Worm (Caenorhabditis elegans) whole organism, L3 larva: ENCODE data around the gene Y82E9BR.9.

Source experiments
- R02D3.7 ChIP-seq: fragments of 150-350 bp; optimal IDR thresholded peaks from 2 replicates; lab custom pipeline; 2014; ENCODE audit warnings: missing biosample characterization, missing genetic modification characterization
- ZK546.5 ChIP-seq: sonication (generic microtip); optimal IDR thresholded peaks from 2 replicates; lab custom pipeline; 2017; ENCODE audit warnings: missing biosample characterization, missing genetic modification characterization
- ama-1 ChIP-seq: fragments of 150-350 bp; optimal IDR thresholded peaks from 2 replicates; lab custom pipeline; 2018
- daf-12 ChIP-seq: fragments of 150-350 bp; optimal IDR thresholded peaks from 2 replicates; lab custom pipeline; 2014; ENCODE audit warnings: missing biosample characterization, missing genetic modification reagents, missing genetic modification characterization
- egl-27 ChIP-seq: sonication (generic microtip); optimal IDR thresholded peaks from 4 replicates; lab custom pipeline; 2017; ENCODE audit warnings: missing biosample characterization, missing genetic modification reagents, missing genetic modification characterization
- egl-5 ChIP-seq: fragments of 150-350 bp; optimal IDR thresholded peaks from 2 replicates; lab custom pipeline; 2017; ENCODE audit warnings: missing biosample characterization, missing genetic modification reagents, missing genetic modification characterization, inconsistent platforms
- elt-1 ChIP-seq: fragments of 150-350 bp; optimal IDR thresholded peaks from 2 replicates; lab custom pipeline; 2014; ENCODE audit warnings: missing biosample characterization, missing genetic modification characterization
- elt-2 ChIP-seq: sonication (generic microtip); optimal IDR thresholded peaks from 2 replicates; lab custom pipeline; 2016; ENCODE audit warnings: missing genetic modification reagents, mild to moderate bottlenecking, missing genetic modification characterization, missing compliant biosample characterization
- elt-3 ChIP-seq, 3 experiments: fragments of 150-350 bp in 1 of 3; sonication (generic microtip) in 2 of 3; optimal IDR thresholded peaks; 2 replicates in 2 of 3; 4 replicates in 1 of 3; lab custom pipeline; 2014 to 2017; ENCODE audit warnings: missing biosample characterization in 3 of 3, missing genetic modification characterization in 3 of 3
- fkh-10 ChIP-seq: sonication (generic microtip); optimal IDR thresholded peaks from 2 replicates; lab custom pipeline; 2017; ENCODE audit warnings: missing biosample characterization, missing genetic modification reagents, missing genetic modification characterization
- fos-1 ChIP-seq: fragments of 150-350 bp; optimal IDR thresholded peaks from 2 replicates; lab custom pipeline; 2014; ENCODE audit warnings: missing biosample characterization, missing genetic modification characterization
- hmg-11 ChIP-seq: sonication (generic microtip); optimal IDR thresholded peaks from 2 replicates; lab custom pipeline; 2016; ENCODE audit warnings: missing genetic modification characterization, missing compliant biosample characterization
- jun-1 ChIP-seq: fragments of 150-350 bp; optimal IDR thresholded peaks from 2 replicates; lab custom pipeline; 2014; ENCODE audit warnings: missing biosample characterization, missing genetic modification reagents, missing genetic modification characterization
- lin-15B ChIP-seq: fragments of 150-350 bp; optimal IDR thresholded peaks from 2 replicates; lab custom pipeline; 2014; ENCODE audit warnings: missing biosample characterization, missing genetic modification characterization
- lin-39 ChIP-seq: fragments of 150-350 bp; optimal IDR thresholded peaks from 2 replicates; lab custom pipeline; 2018; ENCODE audit warnings: missing biosample characterization, missing genetic modification reagents, missing genetic modification characterization
- lsy-12 ChIP-seq: sonication (generic microtip); optimal IDR thresholded peaks from 2 replicates; lab custom pipeline; 2016; ENCODE audit warnings: mild to moderate bottlenecking, missing genetic modification characterization, missing compliant biosample characterization
- mdl-1 ChIP-seq: fragments of 150-350 bp; optimal IDR thresholded peaks from 2 replicates; lab custom pipeline; 2014; ENCODE audit warnings: missing biosample characterization, missing genetic modification characterization
- nfya-1 ChIP-seq: sonication (generic microtip); optimal IDR thresholded peaks from 2 replicates; lab custom pipeline; 2017; ENCODE audit warnings: missing genetic modification characterization, mild to moderate bottlenecking, missing compliant biosample characterization, antibody characterized with exemption, moderate library complexity; ENCODE audit not compliant: insufficient read depth
- nhr-11 ChIP-seq: fragments of 150-350 bp; optimal IDR thresholded peaks from 2 replicates; lab custom pipeline; 2014; ENCODE audit warnings: missing biosample characterization, missing genetic modification characterization
- nhr-12 ChIP-seq: fragments of 150-350 bp; optimal IDR thresholded peaks from 2 replicates; lab custom pipeline; 2014; ENCODE audit warnings: missing biosample characterization, missing genetic modification characterization
- nhr-23 ChIP-seq: fragments of 150-350 bp; optimal IDR thresholded peaks from 2 replicates; lab custom pipeline; 2014; ENCODE audit warnings: missing biosample characterization, missing genetic modification reagents, missing genetic modification characterization
- nhr-237 ChIP-seq: fragments of 150-350 bp; optimal IDR thresholded peaks from 2 replicates; lab custom pipeline; 2014; ENCODE audit warnings: missing biosample characterization, missing genetic modification characterization
- nhr-25 ChIP-seq: sonication (generic microtip); optimal IDR thresholded peaks from 2 replicates; lab custom pipeline; 2017; ENCODE audit warnings: missing biosample characterization, missing genetic modification characterization
- nhr-28 ChIP-seq: fragments of 150-350 bp; optimal IDR thresholded peaks from 2 replicates; lab custom pipeline; 2014; ENCODE audit warnings: missing biosample characterization, missing genetic modification characterization
- nhr-67 ChIP-seq: fragments of 150-350 bp; optimal IDR thresholded peaks from 2 replicates; lab custom pipeline; 2014; ENCODE audit warnings: missing biosample characterization, missing genetic modification characterization
- nhr-76 ChIP-seq: fragments of 150-350 bp; sonication (generic microtip); optimal IDR thresholded peaks from 5 replicates; lab custom pipeline; 2014; ENCODE audit warnings: missing biosample characterization, missing genetic modification characterization
- nhr-77 ChIP-seq: fragments of 150-350 bp; optimal IDR thresholded peaks from 2 replicates; lab custom pipeline; 2014; ENCODE audit warnings: missing biosample characterization, missing genetic modification characterization
- pha-4 ChIP-seq: fragments of 150-350 bp; optimal IDR thresholded peaks from 2 replicates; lab custom pipeline; 2014; ENCODE audit warnings: missing biosample characterization, missing genetic modification reagents, missing genetic modification characterization
- pqm-1 ChIP-seq: fragments of 150-350 bp; optimal IDR thresholded peaks from 2 replicates; lab custom pipeline; 2017; ENCODE audit warnings: missing biosample characterization, missing genetic modification characterization, inconsistent platforms
- skn-1 ChIP-seq: fragments of 150-350 bp; optimal IDR thresholded peaks from 2 replicates; lab custom pipeline; 2014; ENCODE audit warnings: missing biosample characterization, missing genetic modification characterization
- snpc-4 ChIP-seq: fragments of 150-350 bp; optimal IDR thresholded peaks from 2 replicates; lab custom pipeline; 2014; ENCODE audit warnings: missing biosample characterization, missing genetic modification characterization
- unc-39 ChIP-seq: sonication (generic microtip); optimal IDR thresholded peaks from 4 replicates; lab custom pipeline; 2017; ENCODE audit warnings: missing biosample characterization, missing genetic modification characterization
- zag-1 ChIP-seq: fragments of 150-350 bp; optimal IDR thresholded peaks from 2 replicates; lab custom pipeline; 2014; ENCODE audit warnings: missing biosample characterization, missing genetic modification characterization
- ztf-4 ChIP-seq: fragments of 150-350 bp; optimal IDR thresholded peaks from 2 replicates; lab custom pipeline; 2014; ENCODE audit warnings: missing biosample characterization, missing genetic modification characterization

Y82E9BR.9 gene

ce11 chrIII:1399670-1400069, 40.1 kb upstream of the Y82E9BR.9 start, which contains the start of gene pals-16:
pals-16 (plus strand) TSS chrIII:1399970.
- no peak for TF ChIP-seq nhr-23 (tag; lab: Kevin White, UChicago)
- no peak for TF ChIP-seq lin-15B (tag; lab: Kevin White, UChicago)
- no peak for TF ChIP-seq egl-27 (tag; lab: Kevin White, UChicago)
- no peak for TF ChIP-seq skn-1 (tag; lab: Kevin White, UChicago)
- no peak for TF ChIP-seq R02D3.7 (tag; lab: Kevin White, UChicago)
- no peak for TF ChIP-seq jun-1 (tag; lab: Kevin White, UChicago)
- TF ChIP-seq elt-2 (tag; lab: Kevin White, UChicago): no peak
- TF ChIP-seq daf-12 (tag; lab: Kevin White, UChicago): no peak
- no peak for TF ChIP-seq nhr-77 (tag; lab: Kevin White, UChicago)
- no peak for TF ChIP-seq nhr-28 (tag; lab: Kevin White, UChicago)
- TF ChIP-seq ZK546.5 (tag; lab: Kevin White, UChicago): no peak

- TF ChIP-seq fkh-10 (GFP tag; lab: Kevin White, UChicago) (no peak), elt-1 (no peak), lsy-12 (tag; lab: Kevin White, UChicago) (no peak), pha-4 (peak; percentile 8), pqm-1 (tag; lab: Kevin White, UChicago) (peak; percentile 84), lin-39 (tag; lab: Kevin White, UChicago) (no peak), elt-2 (tag; lab: Kevin White, UChicago) (peak; percentile 83), snpc-4 (tag; lab: Kevin White, UChicago) (no peak), nfya-1 (tag; lab: Kevin White, UChicago) (no peak)
Observed at ce11 chrIII:1398183-1398582, 38.6 kb upstream of the Y82E9BR.9 start.

- TF ChIP-seq nhr-76 (tag; lab: Kevin White, UChicago) (no peak), pha-4 (peak; percentile 17), elt-2 (tag; lab: Kevin White, UChicago) (peak; percentile 68), pqm-1 (tag; lab: Kevin White, UChicago) (peak; percentile 30)
Observed at ce11 chrIII:1395355-1395754, 35.8 kb upstream of the Y82E9BR.9 start.

ce11 chrIII:1392763-1393162, 33.2 kb upstream of the Y82E9BR.9 start:
- TF ChIP-seq jun-1 (tag; lab: Kevin White, UChicago) (peak; percentile 88), pqm-1 (tag; lab: Kevin White, UChicago) (peak; percentile 85), nhr-12 (tag; lab: Kevin White, UChicago) (no peak), elt-2 (tag; lab: Kevin White, UChicago) (peak; percentile 98), nhr-237 (tag; lab: Kevin White, UChicago) (no peak), pha-4 (peak; percentile 29), nfya-1 (tag; lab: Kevin White, UChicago) (peak; percentile 10)

- TF ChIP-seq mdl-1 (tag; lab: Kevin White, UChicago) (no peak), skn-1 (tag; lab: Kevin White, UChicago) (no peak), nhr-11 (no peak), nhr-67 (tag; lab: Kevin White, UChicago) (no peak), nhr-25 (tag; lab: Kevin White, UChicago) (no peak), ama-1 (lab: Kevin White, UChicago) (no peak), hmg-11 (tag; lab: Kevin White, UChicago) (no peak), nhr-23 (tag; lab: Kevin White, UChicago) (no peak), pha-4 (no peak)
Observed at ce11 chrIII:1391752-1392151, 32.2 kb upstream of the Y82E9BR.9 start, which contains the start of gene pals-17. pals-17 (minus strand) TSS chrIII:1391852.

- TF ChIP-seq egl-5 (tag; lab: Kevin White, UChicago): no peak
- no peak for TF ChIP-seq ama-1 (lab: Kevin White, UChicago)
- no peak for TF ChIP-seq daf-12 (tag; lab: Kevin White, UChicago)
- no peak for TF ChIP-seq fkh-10 (GFP tag; lab: Kevin White, UChicago)
- TF ChIP-seq unc-39: no peak
- TF ChIP-seq elt-2 (tag; lab: Kevin White, UChicago): peak; percentile 95
- TF ChIP-seq zag-1: no peak
- no peak for TF ChIP-seq elt-3 (tag; optimal IDR thresholded peaks at IDR 0.05; lab: Kevin White, UChicago)
- peak; percentile 86 for TF ChIP-seq pqm-1 (tag; lab: Kevin White, UChicago)
- TF ChIP-seq fos-1 (tag; lab: Kevin White, UChicago): peak; percentile 27
- peak; percentile 72 for TF ChIP-seq jun-1 (tag; lab: Kevin White, UChicago)
- no peak for TF ChIP-seq ztf-4 (tag; lab: Kevin White, UChicago)
- no peak for TF ChIP-seq nfya-1 (tag; lab: Kevin White, UChicago)
- no peak for TF ChIP-seq lin-39 (tag; lab: Kevin White, UChicago)
Observed at ce11 chrIII:1389988-1390387, 30.4 kb upstream of the Y82E9BR.9 start.
